Fruit fly (Drosophila melanogaster): ENCODE measurements around the gene Mocs2A.
A peak's percentile ranks its signal among the peaks of the same experiment; 100 is the strongest.

DNA sequence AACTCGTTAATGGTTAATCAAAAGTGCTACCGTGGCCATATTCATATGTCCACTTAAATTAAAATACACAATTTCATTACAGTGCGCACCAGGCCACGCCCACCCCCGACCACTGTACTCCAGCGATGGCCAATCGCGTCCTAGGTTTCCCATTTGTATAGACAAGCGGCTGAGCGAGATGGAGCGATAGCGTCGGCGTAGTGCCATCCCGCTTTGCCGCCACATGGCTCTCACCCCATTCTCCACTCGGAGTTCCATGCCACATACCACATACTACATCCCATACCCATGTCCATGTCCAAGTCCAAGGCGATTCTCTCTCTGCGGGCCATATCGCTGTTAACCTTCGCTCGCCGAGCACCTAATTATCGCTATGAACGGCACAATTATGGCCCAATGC, 46.7 kb downstream of the Mocs2A start:
- TF ChIP-seq CTCF (optimal IDR thresholded peaks at IDR 0.05) = peak in 1 of 2 experiments; percentile 30
- no peak for TF ChIP-seq CG8478 (optimal IDR thresholded peaks at IDR 0.05)
